Worm (Caenorhabditis elegans) whole organism, young adult: ENCODE data around the gene F49C5.3.

ENCODE experiments used
- B0035.1 ChIP-seq: sonication (generic microtip); optimal IDR thresholded peaks from 2 replicates; lab custom pipeline; 2016; ENCODE audit warnings: missing genetic modification characterization, mild to moderate bottlenecking, missing compliant biosample characterization, missing genotype, missing genetic modification reagents
- F23B12.7 ChIP-seq: sonication (generic microtip); optimal IDR thresholded peaks from 2 replicates; lab custom pipeline; 2017; ENCODE audit warnings: missing genetic modification characterization, mild to moderate bottlenecking, missing compliant biosample characterization, antibody characterized with exemption, moderate library complexity; ENCODE audit not compliant: insufficient read depth
- F39B2.1 ChIP-seq: fragments of 200-800 bp; sonication (Bioruptor generic); IDR thresholded peaks from 2 replicates; pipeline ENCODE4 v1.3.6; 2022; ENCODE audit warnings: missing genetic modification reagents, missing genetic modification characterization, missing compliant biosample characterization
- F52B5.7 ChIP-seq: sonication (generic microtip); optimal IDR thresholded peaks from 2 replicates; lab custom pipeline; 2016; ENCODE audit warnings: mild to moderate bottlenecking, missing genetic modification characterization, missing compliant biosample characterization
- F57C9.4 ChIP-seq: sonication (generic microtip); optimal IDR thresholded peaks from 2 replicates; lab custom pipeline; 2017; ENCODE audit warnings: mild to moderate bottlenecking, missing genetic modification characterization, missing compliant biosample characterization
- K12H6.12 ChIP-seq: fragments of 200-800 bp; sonication (Bioruptor generic); optimal IDR thresholded peaks from 2 replicates; lab custom pipeline; 2018; ENCODE audit warnings: mild to moderate bottlenecking, missing genetic modification characterization, missing compliant biosample characterization
- T26A5.8 ChIP-seq: sonication (generic microtip); optimal IDR thresholded peaks from 2 replicates; lab custom pipeline; 2016; ENCODE audit warnings: missing genetic modification characterization, missing compliant biosample characterization
- akir-1 ChIP-seq: fragments of 200-800 bp; sonication (Bioruptor generic); optimal IDR thresholded peaks from 2 replicates; lab custom pipeline; 2018; ENCODE audit warnings: mild to moderate bottlenecking, missing genetic modification characterization, moderate library complexity, missing compliant biosample characterization
- ama-1 ChIP-seq, 3 experiments: fragments of 150-350 bp in 1 of 3; sonication (generic microtip) in 2 of 3; optimal IDR thresholded peaks; 2 replicates each; lab custom pipeline; 2014 to 2018; ENCODE audit warnings: missing biosample characterization in 2 of 3, missing genetic modification characterization in 2 of 3, missing genetic modification reagents in 2 of 3
- atf-7 ChIP-seq: sonication (generic microtip); optimal IDR thresholded peaks from 2 replicates; lab custom pipeline; 2017; ENCODE audit warnings: mild to moderate bottlenecking, missing genetic modification characterization, missing compliant biosample characterization
- athp-1 ChIP-seq: sonication (generic microtip); optimal IDR thresholded peaks from 2 replicates; lab custom pipeline; 2017; ENCODE audit warnings: mild to moderate bottlenecking, missing genetic modification characterization, missing compliant biosample characterization
- attf-5 ChIP-seq: fragments of 200-800 bp; sonication (Bioruptor generic); optimal IDR thresholded peaks from 2 replicates; lab custom pipeline; 2018; ENCODE audit warnings: mild to moderate bottlenecking, missing genetic modification characterization, missing compliant biosample characterization
- attf-6 ChIP-seq: fragments of 200-800 bp; sonication (Bioruptor generic); IDR thresholded peaks from 2 replicates; pipeline ENCODE4 v1.3.6; 2022; ENCODE audit warnings: missing genetic modification reagents, missing genetic modification characterization, missing compliant biosample characterization
- bed-1 ChIP-seq: fragments of 200-800 bp; sonication (Bioruptor generic); IDR thresholded peaks from 2 replicates; pipeline ENCODE4 v1.3.6; 2022; ENCODE audit warnings: missing genetic modification reagents, missing genetic modification characterization, missing compliant biosample characterization
- ceh-91 ChIP-seq: fragments of 200-800 bp; sonication (Bioruptor generic); IDR thresholded peaks from 2 replicates; pipeline ENCODE4 v1.3.6; 2022; ENCODE audit warnings: missing genetic modification reagents, missing genetic modification characterization, missing compliant biosample characterization
- die-1 ChIP-seq: sonication (generic microtip); optimal IDR thresholded peaks from 2 replicates; lab custom pipeline; 2016; ENCODE audit warnings: missing genotype, mild to moderate bottlenecking, missing genetic modification characterization, missing compliant biosample characterization
- dpl-1 ChIP-seq: fragments of 150-350 bp; optimal IDR thresholded peaks from 2 replicates; lab custom pipeline; 2014; ENCODE audit warnings: missing biosample characterization, missing genetic modification reagents, missing genetic modification characterization
- ets-4 ChIP-seq: fragments of 200-800 bp; sonication (Bioruptor generic); optimal IDR thresholded peaks from 2 replicates; lab custom pipeline; 2018; ENCODE audit warnings: mild to moderate bottlenecking, missing genetic modification characterization, missing compliant biosample characterization
- hmg-1.2 ChIP-seq: fragments of 200-800 bp; sonication (Bioruptor generic); IDR thresholded peaks from 2 replicates; pipeline ENCODE4 v1.3.6; 2022; ENCODE audit warnings: missing genetic modification reagents, missing genetic modification characterization, missing compliant biosample characterization
- hmg-20 ChIP-seq: fragments of 200-800 bp; sonication (Bioruptor generic); IDR thresholded peaks from 2 replicates; pipeline ENCODE4 v1.3.6; 2022; ENCODE audit warnings: missing genetic modification reagents, missing genetic modification characterization, missing compliant biosample characterization
- hrde-1 ChIP-seq: sonication (generic microtip); optimal IDR thresholded peaks from 2 replicates; lab custom pipeline; 2016; ENCODE audit warnings: missing genetic modification characterization, mild to moderate bottlenecking, missing compliant biosample characterization, moderate library complexity, missing genotype, missing genetic modification reagents, borderline replicate concordance
- lag-1 ChIP-seq: fragments of 200-800 bp; sonication (Bioruptor generic); IDR thresholded peaks from 2 replicates; pipeline ENCODE4 v1.3.6; 2022; ENCODE audit warnings: missing genetic modification reagents, missing genetic modification characterization, missing compliant biosample characterization
- let-526 ChIP-seq: fragments of 200-800 bp; sonication (Bioruptor generic); IDR thresholded peaks from 2 replicates; pipeline ENCODE4 v1.3.6; 2022; ENCODE audit warnings: missing genetic modification reagents, missing genetic modification characterization, missing compliant biosample characterization
- let-607 ChIP-seq, 2 experiments: fragments of 200-800 bp in 1 of 2; sonication (Bioruptor generic) in 1 of 2; sonication (generic microtip) in 1 of 2; optimal IDR thresholded peaks; 2 replicates each; lab custom pipeline; 2016 to 2018; ENCODE audit warnings: mild to moderate bottlenecking in 2 of 2, missing compliant biosample characterization in 2 of 2, missing genetic modification characterization in 2 of 2, moderate library complexity in 2 of 2, missing genotype in 1 of 2
- lin-40 ChIP-seq: sonication (generic microtip); optimal IDR thresholded peaks from 2 replicates; lab custom pipeline; 2016; ENCODE audit warnings: missing genetic modification characterization, mild to moderate bottlenecking, missing compliant biosample characterization, missing genotype, missing genetic modification reagents
- madf-10 ChIP-seq: sonication (generic microtip); optimal IDR thresholded peaks from 2 replicates; lab custom pipeline; 2016; ENCODE audit warnings: mild to moderate bottlenecking, missing genetic modification characterization, missing compliant biosample characterization
- mcd-1 ChIP-seq: fragments of 200-800 bp; sonication (Bioruptor generic); IDR thresholded peaks from 2 replicates; pipeline ENCODE4 v1.3.6; 2022; ENCODE audit warnings: missing genetic modification reagents, missing genetic modification characterization, missing compliant biosample characterization
- mxl-1 ChIP-seq: sonication (generic microtip); optimal IDR thresholded peaks from 2 replicates; lab custom pipeline; 2016; ENCODE audit warnings: missing genetic modification characterization, missing compliant biosample characterization
- nhr-80 ChIP-seq: sonication (generic microtip); optimal IDR thresholded peaks from 2 replicates; lab custom pipeline; 2016; ENCODE audit warnings: missing genetic modification characterization, missing compliant biosample characterization
- tbp1 ChIP-seq: fragments of 200-800 bp; sonication (Bioruptor generic); optimal IDR thresholded peaks from 2 replicates; lab custom pipeline; 2018; ENCODE audit warnings: mild to moderate bottlenecking, missing genetic modification characterization, missing compliant biosample characterization
- ztf-18 ChIP-seq: sonication (generic microtip); optimal IDR thresholded peaks from 2 replicates; lab custom pipeline; 2016; ENCODE audit warnings: missing genotype, mild to moderate bottlenecking, missing genetic modification characterization, missing compliant biosample characterization
- ztf-22 ChIP-seq: fragments of 200-800 bp; sonication (Bioruptor generic); optimal IDR thresholded peaks from 2 replicates; lab custom pipeline; 2018; ENCODE audit warnings: mild to moderate bottlenecking, missing genetic modification characterization, moderate library complexity, missing compliant biosample characterization
- ztf-28 ChIP-seq: fragments of 200-800 bp; sonication (Bioruptor generic); IDR thresholded peaks from 2 replicates; pipeline ENCODE4 v1.3.6; 2022; ENCODE audit warnings: missing genetic modification reagents, missing genetic modification characterization, missing compliant biosample characterization
- ztf-3 ChIP-seq: fragments of 200-800 bp; sonication (Bioruptor generic); optimal IDR thresholded peaks from 2 replicates; lab custom pipeline; 2018; ENCODE audit warnings: mild to moderate bottlenecking, missing genetic modification characterization, missing compliant biosample characterization

F49C5.3 gene

ce11 chrII:12508650-12509049, 27.7 kb upstream of the F49C5.3 start, which contains the start of gene srh-67:
Gene srh-67, plus strand, starts transcription at chrII:12508950.
- TF ChIP-seq atf-7 (tag; lab: Kevin White, UChicago): no peak
- no peak for TF ChIP-seq mxl-1 (tag; lab: Kevin White, UChicago)
- TF ChIP-seq F23B12.7 (tag; lab: Kevin White, UChicago): no peak
- TF ChIP-seq K12H6.12 (tag; lab: Kevin White, UChicago): no peak
- no peak for TF ChIP-seq let-607 (tag; optimal IDR thresholded peaks at IDR 0.05; lab: Kevin White, UChicago)
- TF ChIP-seq F57C9.4 (tag; lab: Kevin White, UChicago): no peak
- TF ChIP-seq tbp1 (GFP tag; lab: Kevin White, UChicago): no peak
- no peak for TF ChIP-seq ztf-3 (GFP tag; lab: Kevin White, UChicago)
- TF ChIP-seq ztf-22: no peak
- no peak for TF ChIP-seq athp-1 (tag; lab: Kevin White, UChicago)

ce11 chrII:12511866-12512265, 24.4 kb upstream of the F49C5.3 start, which contains the start of gene srh-73:
Gene srh-73, plus strand, starts transcription at chrII:12512166.
- no peak for TF ChIP-seq lin-40 (tag; lab: Kevin White, UChicago)
- no peak for TF ChIP-seq dpl-1 (GFP tag; lab: Kevin White, UChicago)
- TF ChIP-seq ztf-28: no peak
- no peak for TF ChIP-seq athp-1 (tag; lab: Kevin White, UChicago)
- TF ChIP-seq ceh-91 (GFP tag; lab: Robert Waterston, UW): no peak
- TF ChIP-seq bed-1: no peak
- TF ChIP-seq ama-1 (optimal IDR thresholded peaks at IDR 0.05; lab: Kevin White, UChicago): no peak
- no peak for TF ChIP-seq ama-1 (GFP tag; optimal IDR thresholded peaks at IDR 0.05; lab: Kevin White, UChicago)

ce11 chrII:12514620-12515019, 21.7 kb upstream of the F49C5.3 start, which contains the start of gene srh-69:
Gene srh-69, minus strand, starts transcription at chrII:12514720.
- TF ChIP-seq hmg-1.2 (GFP tag; lab: Robert Waterston, UW) (no peak), die-1 (tag; lab: Kevin White, UChicago) (no peak), atf-7 (tag; lab: Kevin White, UChicago) (no peak), hmg-20 (GFP tag; lab: Robert Waterston, UW) (no peak), B0035.1 (tag; lab: Kevin White, UChicago) (no peak), F52B5.7 (no peak), ama-1 (optimal IDR thresholded peaks at IDR 0.05; lab: Kevin White, UChicago) (no peak), ama-1 (GFP tag; optimal IDR thresholded peaks at IDR 0.05; lab: Kevin White, UChicago) (no peak), ets-4 (GFP tag; lab: Kevin White, UChicago) (no peak), mcd-1 (GFP tag; lab: Robert Waterston, UW) (no peak), akir-1 (no peak), hrde-1 (tag; lab: Kevin White, UChicago) (no peak), madf-10 (no peak)

ce11 chrII:12516313-12516712, 20.0 kb upstream of the F49C5.3 start, which contains the start of gene srh-61:
Gene srh-61, minus strand, starts transcription at chrII:12516413.
- TF ChIP-seq lag-1 (GFP tag; lab: Robert Waterston, UW) (no peak), T26A5.8 (tag; lab: Kevin White, UChicago) (no peak), F39B2.1 (GFP tag; lab: Robert Waterston, UW) (no peak), F52B5.7 (no peak), attf-6 (GFP tag; lab: Robert Waterston, UW) (no peak), B0035.1 (tag; lab: Kevin White, UChicago) (no peak), ztf-18 (tag; lab: Kevin White, UChicago) (no peak), nhr-80 (tag; lab: Kevin White, UChicago) (no peak), let-526 (GFP tag; lab: Robert Waterston, UW) (no peak), attf-5 (no peak)
- TF ChIP-seq, all 124 proteins: peak for 0
